Worm (Caenorhabditis elegans): Measurements from ENCODE around the gene ndub-5.

- TF ChIP-seq ztf-11 (tag; optimal IDR thresholded peaks at IDR 0.05), result no peak
- TF ChIP-seq elt-1 (tag; optimal IDR thresholded peaks at IDR 0.05; ENCODE audit: borderline replicate concordance, insufficient read depth), result no peak
- TF ChIP-seq drap-1 (GFP tag; optimal IDR thresholded peaks at IDR 0.05), result no peak
- no peak for TF ChIP-seq tbx-8 (GFP tag; optimal IDR thresholded peaks at IDR 0.05)
- no peak for TF ChIP-seq ham-2 (GFP tag; optimal IDR thresholded peaks at IDR 0.05)
- no peak for TF ChIP-seq elt-3 (tag; optimal IDR thresholded peaks at IDR 0.05)
Measured at ce11 chrII:5640362-5641079, 50.6 kb downstream of the ndub-5 start.
